Worm (Caenorhabditis elegans) whole organism, young adult: ENCODE measurements around the gene gipc-2.

ENCODE experiments used
- C17E4.6 ChIP-seq: fragments of 200-800 bp; sonication (Bioruptor generic); IDR thresholded peaks from 2 replicates; pipeline ENCODE4 v1.3.6; 2022; ENCODE audit warnings: missing genetic modification reagents, missing genetic modification characterization, missing compliant biosample characterization
- D2030.7 ChIP-seq: fragments of 200-800 bp; sonication (Bioruptor generic); IDR thresholded peaks from 2 replicates; pipeline ENCODE4 v1.3.6; 2022; ENCODE audit warnings: missing genetic modification reagents, missing genetic modification characterization, missing compliant biosample characterization
- F33H1.4 ChIP-seq: fragments of 200-800 bp; sonication (Bioruptor generic); IDR thresholded peaks from 2 replicates; pipeline ENCODE4 v1.3.6; 2022; ENCODE audit warnings: missing genetic modification reagents, missing genetic modification characterization, missing compliant biosample characterization
- F49E8.2 ChIP-seq: sonication (generic microtip); optimal IDR thresholded peaks from 3 replicates; lab custom pipeline; 2017; ENCODE audit warnings: missing genetic modification characterization, mild to moderate bottlenecking, missing compliant biosample characterization, antibody characterized with exemption, moderate library complexity; ENCODE audit not compliant: insufficient read depth
- K11D2.4 ChIP-seq: fragments of 200-800 bp; sonication (Bioruptor generic); IDR thresholded peaks from 2 replicates; pipeline ENCODE4 v1.3.6; 2022; ENCODE audit warnings: missing genetic modification reagents, missing genetic modification characterization, missing compliant biosample characterization
- T26A5.8 ChIP-seq: sonication (generic microtip); optimal IDR thresholded peaks from 2 replicates; lab custom pipeline; 2016; ENCODE audit warnings: missing genetic modification characterization, missing compliant biosample characterization
- Y53G8AR.9 ChIP-seq: fragments of 200-800 bp; sonication (Bioruptor generic); conservative IDR thresholded peaks from 2 replicates; pipeline ENCODE4 v1.3.6; 2022; ENCODE audit warnings: missing genetic modification reagents, missing genetic modification characterization, missing compliant biosample characterization
- Y56A3A.18 ChIP-seq: fragments of 200-800 bp; sonication (Bioruptor generic); IDR thresholded peaks from 2 replicates; pipeline ENCODE4 v1.3.6; 2022; ENCODE audit warnings: missing genetic modification reagents, missing genetic modification characterization, missing compliant biosample characterization
- atf-7 ChIP-seq: sonication (generic microtip); optimal IDR thresholded peaks from 2 replicates; lab custom pipeline; 2017; ENCODE audit warnings: mild to moderate bottlenecking, missing genetic modification characterization, missing compliant biosample characterization
- attf-3 ChIP-seq: fragments of 200-800 bp; sonication (Bioruptor generic); conservative IDR thresholded peaks from 2 replicates; pipeline ENCODE4 v1.3.6; 2022; ENCODE audit warnings: missing genetic modification reagents, missing genetic modification characterization, missing compliant biosample characterization
- attf-5 ChIP-seq: fragments of 200-800 bp; sonication (Bioruptor generic); optimal IDR thresholded peaks from 2 replicates; lab custom pipeline; 2018; ENCODE audit warnings: mild to moderate bottlenecking, missing genetic modification characterization, missing compliant biosample characterization
- ceh-100 ChIP-seq: fragments of 200-800 bp; sonication (Bioruptor generic); IDR thresholded peaks from 2 replicates; pipeline ENCODE4 v1.3.6; 2022; ENCODE audit warnings: missing genetic modification reagents, missing genetic modification characterization, missing compliant biosample characterization
- ceh-58 ChIP-seq: fragments of 200-800 bp; sonication (Bioruptor generic); IDR thresholded peaks from 2 replicates; pipeline ENCODE4 v1.3.6; 2022; ENCODE audit warnings: missing genetic modification characterization, missing compliant biosample characterization
- ceh-91 ChIP-seq: fragments of 200-800 bp; sonication (Bioruptor generic); IDR thresholded peaks from 2 replicates; pipeline ENCODE4 v1.3.6; 2022; ENCODE audit warnings: missing genetic modification reagents, missing genetic modification characterization, missing compliant biosample characterization
- chd-7 ChIP-seq: sonication (generic microtip); optimal IDR thresholded peaks from 2 replicates; lab custom pipeline; 2016; ENCODE audit warnings: mild to moderate bottlenecking, missing genetic modification characterization, moderate library complexity, missing compliant biosample characterization
- dox-1 ChIP-seq: fragments of 200-800 bp; sonication (Bioruptor generic); IDR thresholded peaks from 2 replicates; pipeline ENCODE4 v1.3.6; 2022; ENCODE audit warnings: missing genetic modification reagents, missing genetic modification characterization, missing compliant biosample characterization
- dpl-1 ChIP-seq: fragments of 150-350 bp; optimal IDR thresholded peaks from 2 replicates; lab custom pipeline; 2014; ENCODE audit warnings: missing biosample characterization, missing genetic modification reagents, missing genetic modification characterization
- efl-1 ChIP-seq: fragments of 150-350 bp; optimal IDR thresholded peaks from 2 replicates; lab custom pipeline; 2014; ENCODE audit warnings: missing biosample characterization, missing genetic modification reagents, missing genetic modification characterization
- egrh-3 ChIP-seq: fragments of 200-800 bp; sonication (Bioruptor generic); IDR thresholded peaks from 2 replicates; pipeline ENCODE4 v1.3.6; 2022; ENCODE audit warnings: missing genetic modification reagents, missing genetic modification characterization, missing compliant biosample characterization
- hlh-12 ChIP-seq: sonication (generic microtip); optimal IDR thresholded peaks from 2 replicates; lab custom pipeline; 2016; ENCODE audit warnings: missing genetic modification characterization, missing compliant biosample characterization
- hlh-26 ChIP-seq: fragments of 200-800 bp; sonication (Bioruptor generic); conservative IDR thresholded peaks from 2 replicates; pipeline ENCODE4 v1.3.6; 2022; ENCODE audit warnings: missing genetic modification reagents, missing genetic modification characterization, missing compliant biosample characterization
- lin-54 ChIP-seq: fragments of 200-800 bp; sonication (Bioruptor generic); optimal IDR thresholded peaks from 2 replicates; lab custom pipeline; 2018; ENCODE audit warnings: mild to moderate bottlenecking, missing genetic modification characterization, missing compliant biosample characterization
- lir-1 ChIP-seq: fragments of 200-800 bp; sonication (Bioruptor generic); conservative IDR thresholded peaks from 2 replicates; pipeline ENCODE4 v1.3.6; 2022; ENCODE audit warnings: missing genetic modification reagents, missing genetic modification characterization, missing compliant biosample characterization
- lsl-1 ChIP-seq: fragments of 200-800 bp; sonication (Bioruptor generic); optimal IDR thresholded peaks from 2 replicates; lab custom pipeline; 2018; ENCODE audit warnings: mild to moderate bottlenecking, missing genetic modification characterization, moderate library complexity, missing compliant biosample characterization
- lsy-27 ChIP-seq: sonication (generic microtip); optimal IDR thresholded peaks from 2 replicates; lab custom pipeline; 2017; ENCODE audit warnings: missing genetic modification characterization, mild to moderate bottlenecking, missing compliant biosample characterization, antibody characterized with exemption, missing genotype, borderline replicate concordance; ENCODE audit not compliant: insufficient read depth
- madf-10 ChIP-seq: sonication (generic microtip); optimal IDR thresholded peaks from 2 replicates; lab custom pipeline; 2016; ENCODE audit warnings: mild to moderate bottlenecking, missing genetic modification characterization, missing compliant biosample characterization
- madf-6 ChIP-seq: fragments of 200-800 bp; sonication (Bioruptor generic); IDR thresholded peaks from 2 replicates; pipeline ENCODE4 v1.3.6; 2022; ENCODE audit warnings: missing genetic modification reagents, missing genetic modification characterization, missing compliant biosample characterization
- madf-8 ChIP-seq: fragments of 200-800 bp; sonication (Bioruptor generic); conservative IDR thresholded peaks from 2 replicates; pipeline ENCODE4 v1.3.6; 2022; ENCODE audit warnings: missing genetic modification reagents, missing genetic modification characterization, missing compliant biosample characterization
- nfya-2 ChIP-seq: fragments of 200-800 bp; sonication (Bioruptor generic); IDR thresholded peaks from 2 replicates; pipeline ENCODE4 v1.3.6; 2022; ENCODE audit warnings: missing genetic modification reagents, missing genetic modification characterization, missing compliant biosample characterization
- nfyb-1 ChIP-seq: fragments of 200-800 bp; sonication (Bioruptor generic); IDR thresholded peaks from 2 replicates; pipeline ENCODE4 v1.3.6; 2022; ENCODE audit warnings: missing genetic modification reagents, missing genetic modification characterization, missing compliant biosample characterization
- rcor-1 ChIP-seq: fragments of 200-800 bp; sonication (Bioruptor generic); IDR thresholded peaks from 2 replicates; pipeline ENCODE4 v1.3.6; 2022; ENCODE audit warnings: missing genetic modification reagents, missing genetic modification characterization, missing compliant biosample characterization
- snpc-1.1 ChIP-seq: sonication (generic microtip); optimal IDR thresholded peaks from 2 replicates; lab custom pipeline; 2017; ENCODE audit warnings: missing genetic modification characterization, mild to moderate bottlenecking, missing compliant biosample characterization, antibody characterized with exemption, moderate library complexity, missing genotype, missing genetic modification reagents; ENCODE audit not compliant: insufficient read depth
- tbx-9 ChIP-seq: sonication (generic microtip); optimal IDR thresholded peaks from 2 replicates; lab custom pipeline; 2016; ENCODE audit warnings: borderline replicate concordance, missing genetic modification characterization, inconsistent platforms, missing compliant biosample characterization
- tlf-1 ChIP-seq: fragments of 200-800 bp; sonication (Bioruptor generic); optimal IDR thresholded peaks from 2 replicates; lab custom pipeline; 2018; ENCODE audit warnings: mild to moderate bottlenecking, missing genetic modification characterization, missing compliant biosample characterization
- ztf-26 ChIP-seq: sonication (generic microtip); optimal IDR thresholded peaks from 2 replicates; lab custom pipeline; 2017; ENCODE audit warnings: missing genetic modification characterization, missing compliant biosample characterization
- ztf-28 ChIP-seq: fragments of 200-800 bp; sonication (Bioruptor generic); IDR thresholded peaks from 2 replicates; pipeline ENCODE4 v1.3.6; 2022; ENCODE audit warnings: missing genetic modification reagents, missing genetic modification characterization, missing compliant biosample characterization
- ztf-6 ChIP-seq: fragments of 200-800 bp; sonication (Bioruptor generic); IDR thresholded peaks from 2 replicates; pipeline ENCODE4 v1.3.6; 2022; ENCODE audit warnings: missing genetic modification reagents, missing genetic modification characterization, missing compliant biosample characterization

gipc-2 gene

DNA sequence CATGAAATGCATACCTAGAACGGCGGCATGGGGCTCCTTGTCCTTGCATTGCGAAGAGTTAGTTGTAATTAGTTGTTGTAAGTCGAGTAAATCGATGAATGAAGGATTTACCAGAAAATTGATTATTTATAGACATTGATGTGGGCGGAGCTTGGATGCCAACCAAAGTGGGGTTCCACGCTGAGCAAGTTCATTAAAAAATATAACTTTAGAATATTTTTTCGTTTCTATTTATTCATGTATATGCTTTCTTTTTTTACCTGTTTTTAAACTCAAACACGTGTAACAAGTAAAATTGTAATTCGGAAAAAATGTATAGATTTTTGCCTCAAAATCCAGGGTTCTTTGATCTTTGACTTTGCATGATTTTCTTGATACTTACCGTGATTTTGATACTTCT is at the start of gene gipc-2:
Gene gipc-2, minus strand, starts transcription at position 101 of the 400 bp plus-strand sequence.
- TF ChIP-seq tbx-9 (tag; lab: Kevin White, UChicago) (no peak), hlh-26 (GFP tag; lab: Robert Waterston, UW) (no peak), ztf-6 (GFP tag; lab: Robert Waterston, UW) (no peak)

DNA sequence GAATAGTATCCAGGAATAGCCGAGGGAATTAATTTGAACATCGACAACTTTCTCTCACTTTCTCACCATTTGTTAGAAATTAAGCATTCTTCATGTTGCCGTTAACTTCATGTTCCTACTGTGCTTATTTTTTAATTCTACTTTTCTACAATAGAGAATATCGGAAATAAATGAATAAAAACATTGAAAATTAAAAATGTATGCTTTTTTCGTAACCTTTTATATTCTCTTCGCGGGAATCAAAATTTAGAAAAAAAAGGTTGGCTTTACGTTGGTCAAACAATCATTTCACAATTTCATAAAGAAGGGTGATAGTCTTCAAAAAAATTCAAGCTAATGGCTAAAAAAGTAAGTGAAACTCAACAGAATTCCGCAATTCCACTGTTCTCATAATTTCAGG is 48.4 kb upstream of the gipc-2 start, which contains the start of gene W01B6.5:
Gene W01B6.5, plus strand, starts transcription at position 301 of the 400 bp plus-strand sequence.
- TF ChIP-seq D2030.7 (GFP tag; lab: Robert Waterston, UW) = no peak
- TF ChIP-seq ceh-91 (GFP tag; lab: Robert Waterston, UW) = no peak
- no peak for TF ChIP-seq F49E8.2 (tag; lab: Kevin White, UChicago)
- TF ChIP-seq attf-3 (GFP tag; lab: Robert Waterston, UW) = no peak
- no peak for TF ChIP-seq C17E4.6 (GFP tag; lab: Robert Waterston, UW)
- TF ChIP-seq T26A5.8 (tag; lab: Kevin White, UChicago) = no peak
- no peak for TF ChIP-seq rcor-1 (GFP tag; lab: Robert Waterston, UW)
- no peak for TF ChIP-seq atf-7 (tag; lab: Kevin White, UChicago)
- TF ChIP-seq madf-10 (tag; lab: Kevin White, UChicago) = no peak
- no peak for TF ChIP-seq F33H1.4

DNA sequence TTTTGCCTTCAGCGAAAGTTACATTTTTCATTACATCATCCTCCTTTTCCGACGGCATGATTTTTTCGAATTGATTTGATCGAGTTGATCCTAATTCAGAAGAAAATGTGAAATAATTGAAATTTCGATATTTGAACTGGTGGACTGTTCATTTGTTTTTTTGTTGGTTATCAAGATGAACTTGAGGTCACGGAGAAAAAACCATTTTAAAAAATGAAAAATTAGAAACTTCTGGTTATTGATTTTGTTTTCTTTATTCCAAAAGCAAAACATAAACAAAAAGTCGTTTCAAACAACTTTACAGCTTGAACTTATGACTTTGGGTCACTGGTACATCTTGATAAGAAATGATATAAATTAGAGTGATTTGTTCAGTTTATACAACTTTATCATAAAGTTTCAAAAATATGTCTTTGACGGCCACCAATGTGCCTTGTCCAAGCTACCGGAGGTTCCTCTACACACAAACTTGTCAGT is 47.6 kb upstream of the gipc-2 start, which contains the start of the genes ttbk-4 and W01B6.4:
Gene ttbk-4, minus strand, starts transcription at position 101 of the 477 bp plus-strand sequence.
Gene W01B6.4, plus strand, starts transcription at position 427 of the 477 bp plus-strand sequence.
- TF ChIP-seq snpc-1.1 (tag; lab: Kevin White, UChicago) = no peak
- no peak for TF ChIP-seq lsy-27 (tag; lab: Kevin White, UChicago)
- no peak for TF ChIP-seq dox-1 (GFP tag; lab: Robert Waterston, UW)
- TF ChIP-seq lir-1 = no peak

DNA sequence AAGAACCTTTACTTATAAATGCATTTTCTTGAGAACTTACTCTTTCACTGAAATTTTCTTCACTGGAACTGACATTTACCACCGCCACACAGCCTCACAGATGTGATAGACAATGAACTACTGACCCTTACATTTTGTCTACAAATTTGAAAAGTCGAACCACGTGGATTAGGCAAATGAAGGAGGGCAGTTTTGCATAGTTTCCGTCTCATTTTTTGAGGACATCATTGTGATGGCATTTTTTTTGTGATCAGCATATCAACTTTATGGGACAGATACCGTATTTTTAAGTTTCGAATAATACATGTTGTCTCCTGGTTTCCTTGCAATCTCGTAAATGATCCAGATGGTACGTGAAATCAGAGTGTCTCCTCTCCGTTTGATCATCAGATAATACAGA is 45.1 kb upstream of the gipc-2 start, which contains the start of gene W01B6.3:
Gene W01B6.3, minus strand, starts transcription at position 101 of the 400 bp plus-strand sequence.
- TF ChIP-seq lsl-1 (GFP tag; lab: Kevin White, UChicago) (no peak), K11D2.4 (GFP tag; lab: Robert Waterston, UW) (no peak), chd-7 (no peak), tlf-1 (GFP tag; lab: Kevin White, UChicago) (no peak), ztf-26 (tag; lab: Kevin White, UChicago) (no peak), snpc-1.1 (tag; lab: Kevin White, UChicago) (no peak), D2030.7 (GFP tag; lab: Robert Waterston, UW) (no peak), Y56A3A.18 (GFP tag; lab: Robert Waterston, UW) (no peak), egrh-3 (GFP tag; lab: Robert Waterston, UW) (no peak)

DNA sequence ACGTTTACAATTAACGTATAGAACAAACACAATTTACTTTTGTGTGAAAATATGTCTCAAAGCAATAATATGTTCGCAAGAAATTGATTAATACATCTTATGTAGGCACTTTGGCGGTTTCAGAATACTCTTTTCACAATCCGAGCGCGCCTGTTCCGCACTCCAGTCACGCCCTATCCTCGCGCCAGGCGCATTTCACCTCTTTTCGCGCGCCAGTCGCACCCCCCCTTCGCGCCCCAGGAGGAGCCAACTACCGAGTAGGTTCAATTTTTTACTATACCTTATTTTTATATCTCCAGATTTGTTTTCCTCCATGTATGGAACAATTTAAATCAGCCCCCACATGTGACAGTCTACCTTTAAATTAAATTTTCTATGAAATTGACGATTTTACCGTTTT is 43.7 kb upstream of the gipc-2 start:
- peak; percentile 38; the same call in 1 of the 2 replicates for TF ChIP-seq madf-8
- TF ChIP-seq efl-1 (GFP tag; lab: Kevin White, UChicago) = peak; percentile 42
- peak; percentile 57; the same call in 1 of the 2 replicates for TF ChIP-seq egrh-3 (GFP tag; lab: Robert Waterston, UW)
- peak; percentile 75 for TF ChIP-seq madf-6 (GFP tag; lab: Robert Waterston, UW)
- TF ChIP-seq, all 124 proteins: peak for 4; not testable (repeated sequence) for 120

- TF ChIP-seq Y56A3A.18 (GFP tag; lab: Robert Waterston, UW) (no peak), lin-54 (GFP tag; lab: Kevin White, UChicago) (no peak), hlh-12 (tag; lab: Kevin White, UChicago) (no peak), Y53G8AR.9 (GFP tag; lab: Robert Waterston, UW) (no peak), nfya-2 (GFP tag; lab: Robert Waterston, UW) (no peak), ceh-58 (no peak), lsy-27 (tag; lab: Kevin White, UChicago) (no peak), ztf-28 (GFP tag; lab: Robert Waterston, UW) (no peak), ceh-100 (GFP tag; lab: Robert Waterston, UW) (no peak), D2030.7 (GFP tag; lab: Robert Waterston, UW) (no peak), ceh-91 (GFP tag; lab: Robert Waterston, UW) (no peak), lir-1 (no peak), dpl-1 (no peak), F33H1.4 (no peak), nfyb-1 (no peak), attf-5 (GFP tag; lab: Kevin White, UChicago) (no peak)
Measured at ce11 chrIV:10068266-10068665, 40.8 kb upstream of the gipc-2 start.
